Fruit fly (Drosophila melanogaster): ENCODE results near the gene CG4213.

CG4213 gene

dm6 chr2L:426449-426848, 24.5 kb upstream of the CG4213 start:
- TF ChIP-seq Med (GFP tag) (peak; percentile 17), CoRest (tag; optimal IDR thresholded peaks at IDR 0.05) (no peak)

- peak; percentile 12 for TF ChIP-seq CG11504 (tag; optimal IDR thresholded peaks at IDR 0.05)
- no peak for TF ChIP-seq gfzf (GFP tag; optimal IDR thresholded peaks at IDR 0.05)
- TF ChIP-seq CG33213 (GFP tag; optimal IDR thresholded peaks at IDR 0.05) = no peak
- TF ChIP-seq CG17612 (GFP tag; IDR thresholded peaks at IDR 0.05) = no peak
- TF ChIP-seq pfk (GFP tag; optimal IDR thresholded peaks at IDR 0.05) = no peak
- no peak for TF ChIP-seq CG32532 (GFP tag; IDR thresholded peaks at IDR 0.05)
- no peak for TF ChIP-seq CG16779 (GFP tag; IDR thresholded peaks at IDR 0.05)
- TF ChIP-seq CG13296 (GFP tag; optimal IDR thresholded peaks at IDR 0.05) = no peak
- TF ChIP-seq CG32772 (GFP tag; IDR thresholded peaks at IDR 0.05) = no peak
- no peak for TF ChIP-seq CG13775 (GFP tag; optimal IDR thresholded peaks at IDR 0.05)
- TF ChIP-seq dysf (GFP tag; IDR thresholded peaks at IDR 0.05) = no peak
- no peak for TF ChIP-seq lbe (GFP tag; optimal IDR thresholded peaks at IDR 0.05)
- no peak for TF ChIP-seq Dek (tag; optimal IDR thresholded peaks at IDR 0.05)
- peak; percentile 10 for TF ChIP-seq mirr (GFP tag; optimal IDR thresholded peaks at IDR 0.05)
- no peak for TF ChIP-seq gcm (GFP tag; optimal IDR thresholded peaks at IDR 0.05)
- no peak for TF ChIP-seq CG8359 (GFP tag; optimal IDR thresholded peaks at IDR 0.05; ENCODE audit: borderline replicate concordance)
- no peak for TF ChIP-seq YL-1 (GFP tag; optimal IDR thresholded peaks at IDR 0.05)
- no peak for TF ChIP-seq MBD-R2 (GFP tag; IDR thresholded peaks at IDR 0.05)
- TF ChIP-seq ems (GFP tag; optimal IDR thresholded peaks at IDR 0.05) = no peak
- TF ChIP-seq lmd (GFP tag; IDR thresholded peaks at IDR 0.05) = no peak
- TF ChIP-seq CG10431 (GFP tag; optimal IDR thresholded peaks at IDR 0.05) = no peak
- TF ChIP-seq lab (GFP tag; optimal IDR thresholded peaks at IDR 0.05) = peak; percentile 31
- TF ChIP-seq CG8924 (tag; optimal IDR thresholded peaks at IDR 0.05) = no peak
- TF ChIP-seq zen2 (GFP tag; IDR thresholded peaks at IDR 0.05; ENCODE audit: partially characterized antibody) = no peak
- TF ChIP-seq lola (GFP tag; optimal IDR thresholded peaks at IDR 0.05) = no peak
- no peak for TF ChIP-seq dm (GFP tag; optimal IDR thresholded peaks at IDR 0.05)
- TF ChIP-seq Fer3 (tag; optimal IDR thresholded peaks at IDR 0.05) = no peak
- no peak for TF ChIP-seq CTCF (GFP tag; optimal IDR thresholded peaks at IDR 0.05)
- TF ChIP-seq CG8944 (GFP tag; optimal IDR thresholded peaks at IDR 0.05) = no peak
- no peak for TF ChIP-seq CG7963 (GFP tag; IDR thresholded peaks at IDR 0.05; ENCODE audit: partially characterized antibody)
- no peak for TF ChIP-seq CG7271 (tag; optimal IDR thresholded peaks at IDR 0.05)
- no peak for TF ChIP-seq C15 (GFP tag; IDR thresholded peaks at IDR 0.05)
- TF ChIP-seq CG17361 (GFP tag; IDR thresholded peaks at IDR 0.05) = no peak
- TF ChIP-seq CG6813 (GFP tag; optimal IDR thresholded peaks at IDR 0.05) = peak; percentile 56
- TF ChIP-seq al (GFP tag; IDR thresholded peaks at IDR 0.05) = no peak
- TF ChIP-seq CG33557 (GFP tag; optimal IDR thresholded peaks at IDR 0.05) = no peak
- no peak for TF ChIP-seq eve (GFP tag; optimal IDR thresholded peaks at IDR 0.05)
- no peak for TF ChIP-seq CG2199 (GFP tag; IDR thresholded peaks at IDR 0.05)
- TF ChIP-seq dimm (GFP tag; IDR thresholded peaks at IDR 0.05) = no peak
- peak; percentile 43 for TF ChIP-seq CG1603 (tag; optimal IDR thresholded peaks at IDR 0.05)
- TF ChIP-seq CG6689 (GFP tag; IDR thresholded peaks at IDR 0.05) = no peak
- no peak for TF ChIP-seq CG5245 (GFP tag; optimal IDR thresholded peaks at IDR 0.05)
- TF ChIP-seq Atf3 (GFP tag; optimal IDR thresholded peaks at IDR 0.05) = no peak
- TF ChIP-seq CG8765 (GFP tag; IDR thresholded peaks at IDR 0.05) = no peak
- TF ChIP-seq CG14965 (GFP tag; optimal IDR thresholded peaks at IDR 0.05; ENCODE audit: borderline replicate concordance) = no peak
- TF ChIP-seq CG12071 (GFP tag; optimal IDR thresholded peaks at IDR 0.05) = peak; percentile 55
- TF ChIP-seq psq (GFP tag; optimal IDR thresholded peaks at IDR 0.05) = no peak
- TF ChIP-seq CG15514 (GFP tag; optimal IDR thresholded peaks at IDR 0.05) = peak; percentile 39
Measured at dm6 chr2L:425491-425890, 23.5 kb upstream of the CG4213 start.

Measured in whole organism, embryonic.